Fruit fly (Drosophila melanogaster): ENCODE data around the gene spas.
A peak's percentile ranks its signal among the peaks of the same experiment; 100 is the strongest.

Gene spas

dm6 chr3R:24014600-24014999, 23.4 kb upstream of the spas start:
- TF ChIP-seq CG8478 (optimal IDR thresholded peaks at IDR 0.05): no peak
- no peak for TF ChIP-seq CTCF (optimal IDR thresholded peaks at IDR 0.05)

DNA sequence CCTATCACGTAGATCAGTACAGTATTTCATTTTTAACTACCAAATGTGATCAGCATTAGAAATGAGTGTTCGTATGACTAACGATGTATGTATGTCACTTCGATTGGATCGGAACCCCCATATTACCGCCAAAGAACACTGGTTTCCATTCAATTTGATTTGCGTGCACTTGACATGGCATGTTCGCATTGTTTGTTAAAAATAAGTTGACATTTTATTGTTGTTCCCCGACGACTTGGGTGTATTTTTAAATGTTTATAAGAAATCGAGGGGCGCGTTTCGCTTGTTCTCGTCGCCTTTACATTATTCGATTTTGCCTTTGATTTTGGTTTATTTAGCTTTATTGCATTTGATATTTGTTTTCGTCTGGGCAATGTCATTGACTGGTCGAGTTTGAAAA, 22.6 kb upstream of the spas start:
- TF ChIP-seq CTCF (optimal IDR thresholded peaks at IDR 0.05): no peak
- no peak for TF ChIP-seq CG8478 (optimal IDR thresholded peaks at IDR 0.05)

- no peak for TF ChIP-seq CG8478 (optimal IDR thresholded peaks at IDR 0.05)
- no peak for TF ChIP-seq CTCF (optimal IDR thresholded peaks at IDR 0.05)
Measured at dm6 chr3R:24015939-24016913, 21.8 kb upstream of the spas start.

- TF ChIP-seq CG8478 (optimal IDR thresholded peaks at IDR 0.05) (no peak), CTCF (optimal IDR thresholded peaks at IDR 0.05) (no peak)
Measured at dm6 chr3R:24017648-24018047, 20.4 kb upstream of the spas start.

DNA sequence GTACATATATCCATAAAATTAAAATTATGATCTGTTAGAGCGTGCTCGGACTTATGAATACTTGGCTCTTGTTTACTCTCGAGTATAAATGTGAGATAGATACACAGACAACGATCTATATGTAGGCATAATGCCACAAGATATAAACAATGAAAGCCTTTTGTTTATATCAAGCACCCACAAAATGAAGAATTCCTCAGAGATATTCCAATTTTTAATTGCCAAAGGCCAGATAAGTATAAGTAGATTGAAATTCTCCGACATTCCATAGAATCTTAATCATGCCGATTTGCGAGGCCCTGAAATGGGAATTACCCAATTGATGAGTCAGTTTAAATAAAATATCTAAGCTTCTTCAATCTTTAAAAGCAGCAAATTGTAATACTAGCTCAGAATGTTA, 16.1 kb upstream of the spas start:
- no peak for TF ChIP-seq CG8478 (optimal IDR thresholded peaks at IDR 0.05)
- TF ChIP-seq CTCF (optimal IDR thresholded peaks at IDR 0.05): no peak

dm6 chr3R:24024123-24024522, 13.9 kb upstream of the spas start:
- TF ChIP-seq CG8478 (optimal IDR thresholded peaks at IDR 0.05) (no peak), CTCF (optimal IDR thresholded peaks at IDR 0.05) (no peak)

- TF ChIP-seq CG8478 (optimal IDR thresholded peaks at IDR 0.05) (no peak), CTCF (optimal IDR thresholded peaks at IDR 0.05) (no peak)
Measured at dm6 chr3R:24024688-24025087, 13.3 kb upstream of the spas start.

DNA sequence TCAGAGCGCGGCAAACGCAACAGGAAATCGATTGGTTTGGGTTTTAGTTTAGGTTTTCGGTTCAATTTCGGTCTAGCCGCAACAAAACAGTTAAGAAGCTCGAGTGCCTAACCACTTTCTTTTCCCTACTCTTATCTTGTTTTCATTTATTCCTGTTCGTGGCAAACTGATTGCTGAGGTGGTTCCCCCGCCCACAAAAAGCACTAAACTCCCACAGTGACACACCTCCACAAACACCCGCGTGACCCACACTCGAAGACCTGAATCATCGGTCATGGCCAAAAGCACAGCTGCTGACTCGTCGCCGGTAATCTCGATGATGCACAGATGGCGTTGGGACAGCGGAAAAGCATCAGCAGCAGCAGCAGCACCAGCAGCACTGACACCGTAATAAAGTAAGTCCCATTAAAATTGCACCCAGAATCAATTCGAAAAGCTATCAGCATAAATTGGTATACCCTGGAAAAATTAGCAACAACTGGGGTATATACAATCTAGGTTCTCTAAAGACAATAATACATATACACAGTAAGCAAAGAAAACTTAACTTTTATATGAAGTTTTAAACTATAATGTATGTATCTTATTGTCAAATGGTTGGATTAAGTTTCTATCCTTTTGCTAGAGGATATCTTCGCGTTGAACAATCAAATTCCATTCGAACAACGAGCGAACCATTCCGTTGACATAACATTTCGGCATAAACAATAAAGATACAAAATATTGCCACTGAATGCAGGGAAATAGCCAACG, 12.1 kb upstream of the spas start:
- TF ChIP-seq CTCF (optimal IDR thresholded peaks at IDR 0.05) (no peak), CG8478 (optimal IDR thresholded peaks at IDR 0.05) (no peak)

DNA sequence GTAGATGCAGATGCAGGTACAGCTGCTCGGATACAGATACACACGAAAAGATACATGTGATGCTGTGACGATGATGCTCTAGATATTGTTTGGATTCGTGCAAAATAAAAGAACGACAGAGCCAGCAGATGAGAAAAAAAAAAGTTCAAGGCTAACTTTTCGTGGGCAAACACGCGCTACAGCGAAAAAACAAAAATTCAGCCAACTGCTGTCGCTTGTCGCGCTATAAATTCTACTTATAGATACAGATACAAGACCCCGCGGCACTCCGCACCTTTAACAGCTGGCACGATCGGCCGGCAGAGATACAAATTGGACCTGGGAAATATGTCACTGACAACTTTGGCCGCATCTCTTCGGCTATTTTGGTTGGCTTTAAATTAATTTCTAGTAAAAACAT, 11.5 kb upstream of the spas start:
- no peak for TF ChIP-seq CG8478 (optimal IDR thresholded peaks at IDR 0.05)
- TF ChIP-seq CTCF (optimal IDR thresholded peaks at IDR 0.05): no peak

- TF ChIP-seq CTCF (optimal IDR thresholded peaks at IDR 0.05) (no peak), CG8478 (optimal IDR thresholded peaks at IDR 0.05) (no peak)
Measured at dm6 chr3R:24027222-24027621, 10.8 kb upstream of the spas start.

DNA sequence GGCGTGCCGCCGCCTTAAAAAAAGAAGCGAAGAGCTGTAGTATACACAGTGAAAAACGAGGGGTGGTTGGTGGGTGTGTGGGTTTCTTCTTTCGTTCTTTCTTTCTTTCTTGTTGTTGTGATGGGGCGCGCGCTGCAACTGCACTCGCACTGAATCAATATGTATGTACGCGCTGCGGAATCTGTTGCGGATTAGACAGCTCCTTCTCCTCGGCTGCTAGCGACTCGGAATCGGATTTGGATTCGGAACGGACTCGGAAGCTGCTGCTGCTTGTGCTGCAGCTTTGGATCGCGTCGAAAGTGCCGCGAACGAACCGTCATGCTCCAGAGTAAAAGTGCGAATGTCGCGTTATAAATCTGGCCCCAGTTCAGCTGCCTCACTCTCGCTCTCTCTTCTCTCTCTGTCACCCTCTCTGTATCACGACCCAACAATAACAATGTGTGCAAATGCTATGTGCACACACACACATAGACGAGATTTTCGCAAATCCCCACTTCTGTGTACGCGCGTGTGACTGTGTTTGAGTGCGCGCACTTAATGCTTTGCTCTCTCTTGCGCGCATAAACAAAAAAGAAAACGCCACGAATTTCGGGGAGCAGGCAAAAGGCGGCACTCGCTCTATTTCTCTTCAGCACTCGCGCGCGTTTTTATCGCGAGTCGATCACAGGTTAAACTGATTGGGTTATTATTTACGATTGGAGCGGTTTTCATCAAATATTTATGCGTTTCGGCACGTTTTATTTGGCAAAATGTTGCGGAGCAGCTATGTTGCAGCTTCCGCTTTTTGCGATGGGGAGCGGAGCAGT, 6.8 kb upstream of the spas start:
- no peak for TF ChIP-seq CG8478 (optimal IDR thresholded peaks at IDR 0.05)
- peak in 1 of 2 experiments; percentile 40 for TF ChIP-seq CTCF (optimal IDR thresholded peaks at IDR 0.05)

- TF ChIP-seq CG8478 (optimal IDR thresholded peaks at IDR 0.05) (no peak), CTCF (optimal IDR thresholded peaks at IDR 0.05) (peak in 1 of 2 experiments; percentile 7)
Measured at dm6 chr3R:24031825-24032523, 6.0 kb upstream of the spas start, which contains the start of the genes KrT95D and Mettl3. KrT95D (minus strand) TSS chr3R:24031827. Mettl3 (plus strand) TSS chr3R:24032157.

- TF ChIP-seq CTCF (optimal IDR thresholded peaks at IDR 0.05): no peak
- no peak for TF ChIP-seq CG8478 (optimal IDR thresholded peaks at IDR 0.05)
Measured at dm6 chr3R:24038736-24039556, 931 bp downstream of the spas start, which contains the start of gene Miro. Miro (minus strand) TSS chr3R:24038847.

Measured in S2 (cell line).